Worm (Caenorhabditis elegans) whole organism, early embryonic: ENCODE results near the gene fbxa-156.
A peak's percentile ranks its signal among the peaks of the same experiment; 100 is the strongest.

Experiments used
- B0310.2 ChIP-seq: sonication (generic microtip); optimal IDR thresholded peaks from 2 replicates; lab custom pipeline; 2016; ENCODE audit warnings: mild to moderate bottlenecking, missing genetic modification characterization, missing compliant biosample characterization
- F13C5.2 ChIP-seq: sonication (generic microtip); optimal IDR thresholded peaks from 2 replicates; lab custom pipeline; 2017; ENCODE audit warnings: mild to moderate bottlenecking, missing genetic modification characterization, inconsistent platforms, missing compliant biosample characterization
- aly-1 ChIP-seq: sonication (generic microtip); optimal IDR thresholded peaks from 2 replicates; lab custom pipeline; 2016; ENCODE audit warnings: missing genetic modification characterization, missing compliant biosample characterization
- ama-1 ChIP-seq: fragments of 150-350 bp; optimal IDR thresholded peaks from 2 replicates; lab custom pipeline; 2014
- ets-7 ChIP-seq: sonication (generic microtip); optimal IDR thresholded peaks from 2 replicates; lab custom pipeline; 2016; ENCODE audit warnings: missing genotype, missing genetic modification characterization, missing compliant biosample characterization
- flt-1 ChIP-seq: fragments of 200-800 bp; sonication (Bioruptor generic); IDR thresholded peaks from 2 replicates; pipeline ENCODE4 v1.3.6; 2022; ENCODE audit warnings: missing genetic modification characterization, missing compliant biosample characterization
- hmbx-1 ChIP-seq: sonication (generic microtip); optimal IDR thresholded peaks from 2 replicates; lab custom pipeline; 2016; ENCODE audit warnings: mild to moderate bottlenecking, missing genetic modification characterization, missing compliant biosample characterization
- hnd-1 ChIP-seq: sonication (generic microtip); optimal IDR thresholded peaks from 2 replicates; lab custom pipeline; 2016; ENCODE audit warnings: missing genetic modification characterization, missing compliant biosample characterization
- pes-1 ChIP-seq: fragments of 200-800 bp; sonication (Bioruptor generic); IDR thresholded peaks from 2 replicates; pipeline ENCODE4 v1.3.6; 2022; ENCODE audit warnings: missing genetic modification reagents, missing genetic modification characterization, missing compliant biosample characterization
- scrt-1 ChIP-seq: fragments of 200-800 bp; sonication (Bioruptor generic); IDR thresholded peaks from 2 replicates; pipeline ENCODE4 v1.3.6; 2022; ENCODE audit warnings: missing genetic modification characterization, missing compliant biosample characterization
- sea-1 ChIP-seq: fragments of 200-800 bp; sonication (Bioruptor generic); conservative IDR thresholded peaks from 2 replicates; pipeline ENCODE4 v1.3.6; 2022; ENCODE audit warnings: missing genetic modification characterization, missing compliant biosample characterization
- tbx-37 ChIP-seq: fragments of 200-800 bp; sonication (Bioruptor generic); conservative IDR thresholded peaks from 2 replicates; pipeline ENCODE4 v1.3.6; 2022; ENCODE audit warnings: missing genetic modification reagents, missing genetic modification characterization, missing compliant biosample characterization
- tra-4 ChIP-seq: sonication (generic microtip); optimal IDR thresholded peaks from 2 replicates; lab custom pipeline; 2017; ENCODE audit warnings: missing genetic modification characterization, missing compliant biosample characterization

- TF ChIP-seq ama-1 (lab: Kevin White, UChicago) (no peak), flt-1 (no peak), tbx-37 (GFP tag; lab: Robert Waterston, UW) (no peak), hnd-1 (no peak), sea-1 (GFP tag; lab: Robert Waterston, UW) (0 out of 2 replicates have a peak, but pooled peaks have one; percentile 5), ets-7 (tag; lab: Kevin White, UChicago) (no peak), hmbx-1 (tag; lab: Kevin White, UChicago) (no peak), pes-1 (GFP tag; lab: Robert Waterston, UW) (no peak), B0310.2 (tag; lab: Kevin White, UChicago) (no peak), aly-1 (tag; lab: Kevin White, UChicago) (no peak), scrt-1 (GFP tag; lab: Robert Waterston, UW) (no peak), tra-4 (tag; lab: Kevin White, UChicago) (no peak), F13C5.2 (tag; lab: Kevin White, UChicago) (no peak)
Measured at ce11 chrV:17945460-17945859, 48.9 kb upstream of the fbxa-156 start.
